Fruit fly (Drosophila melanogaster) whole organism, embryonic: ENCODE measurements around the gene Ptpmeg2.

Experiments
- C15 ChIP-seq: fragments of 200-800 bp; sonication (Bioruptor generic); IDR thresholded peaks from 3 replicates; pipeline ENCODE4 v1.3.6; 2022; ENCODE audit warnings: missing biosample characterization, missing genetic modification characterization
- CG13624 ChIP-seq: fragments of 200-800 bp; sonication (Bioruptor generic); optimal IDR thresholded peaks from 2 replicates; lab custom pipeline; 2016; ENCODE audit warnings: missing biosample characterization, missing genetic modification characterization
- CG14014 ChIP-seq: fragments of 200-800 bp; sonication (Bioruptor generic); IDR thresholded peaks from 2 replicates; pipeline ENCODE4 v1.3.6; 2022; ENCODE audit warnings: missing biosample characterization, missing genetic modification characterization
- CG1529 ChIP-seq: fragments of 200-800 bp; sonication (Bioruptor generic); optimal IDR thresholded peaks from 3 replicates; lab custom pipeline; 2018; ENCODE audit warnings: missing biosample characterization, missing genetic modification characterization
- CG17802 ChIP-seq: fragments of 200-800 bp; sonication (Bioruptor generic); optimal IDR thresholded peaks from 2 replicates; lab custom pipeline; 2018; ENCODE audit warnings: missing biosample characterization, mild to moderate bottlenecking, missing genetic modification characterization, moderate library complexity
- CG1792 ChIP-seq: fragments of 200-800 bp; sonication (Bioruptor generic); optimal IDR thresholded peaks from 2 replicates; lab custom pipeline; 2016; ENCODE audit warnings: missing biosample characterization, missing genetic modification characterization
- CG1832 ChIP-seq: fragments of 200-800 bp; sonication (Bioruptor generic); optimal IDR thresholded peaks from 2 replicates; lab custom pipeline; 2017; ENCODE audit warnings: missing biosample characterization, mild to moderate bottlenecking, missing genetic modification characterization, inconsistent platforms
- CG2875 ChIP-seq: fragments of 200-800 bp; sonication (Bioruptor generic); optimal IDR thresholded peaks from 2 replicates; lab custom pipeline; 2017; ENCODE audit warnings: missing biosample characterization, mild to moderate bottlenecking, missing genetic modification characterization, missing genetic modification reagents
- CG31441 ChIP-seq: fragments of 200-800 bp; sonication (Bioruptor generic); IDR thresholded peaks from 2 replicates; pipeline ENCODE4 v1.3.6; 2022; ENCODE audit warnings: missing biosample characterization, missing genetic modification characterization
- CG34224 ChIP-seq: fragments of 200-800 bp; sonication (Bioruptor generic); IDR thresholded peaks from 3 replicates; pipeline ENCODE4 v1.3.6; 2022; ENCODE audit warnings: missing biosample characterization, missing genetic modification characterization; ENCODE audit not compliant: partially characterized antibody
- CG3838 ChIP-seq: fragments of 200-800 bp; sonication (Bioruptor generic); optimal IDR thresholded peaks from 3 replicates; lab custom pipeline; 2016; ENCODE audit warnings: missing biosample characterization, missing genetic modification characterization
- CG4282 ChIP-seq: fragments of 200-800 bp; sonication (Bioruptor generic); optimal IDR thresholded peaks from 2 replicates; lab custom pipeline; 2016; ENCODE audit warnings: missing biosample characterization, missing genetic modification characterization
- CG4854 ChIP-seq: fragments of 200-800 bp; sonication (Bioruptor generic); optimal IDR thresholded peaks from 2 replicates; lab custom pipeline; 2016; ENCODE audit warnings: missing biosample characterization, missing genetic modification characterization, inconsistent platforms
- CG6791 ChIP-seq: fragments of 200-800 bp; sonication (Bioruptor generic); IDR thresholded peaks from 3 replicates; pipeline ENCODE4 v1.3.6; 2022; ENCODE audit warnings: missing biosample characterization, missing genetic modification characterization; ENCODE audit not compliant: partially characterized antibody
- CG7357 ChIP-seq: fragments of 200-800 bp; sonication (Bioruptor generic); IDR thresholded peaks from 3 replicates; pipeline ENCODE4 v1.3.6; 2022; ENCODE audit warnings: missing biosample characterization, missing genetic modification characterization
- CG7745 ChIP-seq: fragments of 200-800 bp; sonication (Bioruptor generic); optimal IDR thresholded peaks from 2 replicates; lab custom pipeline; 2018; ENCODE audit warnings: missing biosample characterization, mild to moderate bottlenecking, missing genetic modification characterization, moderate library complexity
- CG8089 ChIP-seq: fragments of 200-800 bp; sonication (Bioruptor generic); optimal IDR thresholded peaks from 3 replicates; lab custom pipeline; 2016; ENCODE audit warnings: missing biosample characterization, missing genetic modification characterization
- CG9437 ChIP-seq: fragments of 200-800 bp; sonication (Bioruptor generic); optimal IDR thresholded peaks from 2 replicates; lab custom pipeline; 2018; ENCODE audit warnings: missing biosample characterization, mild to moderate bottlenecking, missing genetic modification characterization
- CG9727 ChIP-seq: fragments of 200-800 bp; sonication (Bioruptor generic); optimal IDR thresholded peaks from 3 replicates; lab custom pipeline; 2017; ENCODE audit warnings: missing biosample characterization, mild to moderate bottlenecking, missing genetic modification characterization
- CG9797 ChIP-seq: fragments of 200-800 bp; sonication (Bioruptor generic); optimal IDR thresholded peaks from 3 replicates; lab custom pipeline; 2018; ENCODE audit warnings: missing biosample characterization, mild to moderate bottlenecking, missing genetic modification characterization
- CHES-1-like ChIP-seq: fragments of 200-800 bp; sonication (Bioruptor generic); optimal IDR thresholded peaks from 2 replicates; lab custom pipeline; 2016; ENCODE audit warnings: missing biosample characterization, missing genetic modification characterization
- D19B ChIP-seq: fragments of 200-800 bp; sonication (Bioruptor generic); optimal IDR thresholded peaks from 2 replicates; lab custom pipeline; 2017; ENCODE audit warnings: missing biosample characterization, mild to moderate bottlenecking, missing genetic modification characterization
- Dp ChIP-seq: fragments of 200-800 bp; sonication (Bioruptor generic); optimal IDR thresholded peaks from 2 replicates; lab custom pipeline; 2018; ENCODE audit warnings: missing biosample characterization, mild to moderate bottlenecking, missing genetic modification characterization, moderate library complexity
- Ets65A ChIP-seq: fragments of 200-800 bp; sonication (Bioruptor generic); peaks from one replicate; lab custom pipeline; 2016; ENCODE audit warnings: missing biosample characterization, missing genetic modification characterization
- HHEX ChIP-seq: fragments of 200-800 bp; sonication (Bioruptor generic); optimal IDR thresholded peaks from 3 replicates; lab custom pipeline; 2017; ENCODE audit warnings: missing biosample characterization, mild to moderate bottlenecking, missing genetic modification characterization, missing genetic modification reagents
- Hr51 ChIP-seq, 2 experiments: fragments of 200-800 bp; sonication (Bioruptor generic); optimal IDR thresholded peaks; 2 replicates in 1 of 2; 3 replicates in 1 of 2; lab custom pipeline; 2016 to 2018; ENCODE audit warnings: missing biosample characterization in 2 of 2, missing genetic modification characterization in 2 of 2, mild to moderate bottlenecking in 1 of 2, moderate library complexity in 1 of 2
- Lim3 ChIP-seq: fragments of 200-800 bp; sonication (Bioruptor generic); IDR thresholded peaks from 2 replicates; pipeline ENCODE4 v1.3.6; 2022; ENCODE audit warnings: missing biosample characterization, missing genetic modification characterization
- Sry-β ChIP-seq: fragments of 200-800 bp; sonication (Bioruptor generic); optimal IDR thresholded peaks from 2 replicates; lab custom pipeline; 2018; ENCODE audit warnings: missing biosample characterization, mild to moderate bottlenecking, missing genetic modification characterization, moderate library complexity
- Taf1 ChIP-seq: fragments of 200-800 bp; sonication (Bioruptor generic); IDR thresholded peaks from 2 replicates; pipeline ENCODE4 v1.3.6; 2022; ENCODE audit warnings: missing biosample characterization, missing genetic modification characterization
- chinmo ChIP-seq: fragments of 200-800 bp; sonication (Bioruptor generic); IDR thresholded peaks from 4 replicates; pipeline ENCODE4 v1.3.6; 2022; ENCODE audit warnings: missing biosample characterization, missing genetic modification characterization; ENCODE audit not compliant: partially characterized antibody
- chn ChIP-seq: fragments of 200-800 bp; sonication (Bioruptor generic); optimal IDR thresholded peaks from 2 replicates; lab custom pipeline; 2016; ENCODE audit warnings: missing biosample characterization, missing genetic modification characterization
- crp ChIP-seq, 2 experiments: fragments of 200-800 bp; sonication (Bioruptor generic); optimal IDR thresholded peaks; 2 replicates in 1 of 2; 3 replicates in 1 of 2; lab custom pipeline; 2017; ENCODE audit warnings: missing biosample characterization in 2 of 2, missing genetic modification characterization in 2 of 2, mild to moderate bottlenecking in 1 of 2, moderate library complexity in 1 of 2
- dpn ChIP-seq, 2 experiments: fragments of 200-800 bp; sonication (Bioruptor generic); optimal IDR thresholded peaks; 3 replicates each; lab custom pipeline; 2016; ENCODE audit warnings: missing biosample characterization in 2 of 2, missing genetic modification characterization in 2 of 2
- eyg ChIP-seq: fragments of 200-800 bp; sonication (Bioruptor generic); optimal IDR thresholded peaks from 3 replicates; lab custom pipeline; 2016; ENCODE audit warnings: missing biosample characterization, missing genetic modification characterization
- fd96Cb ChIP-seq: fragments of 200-800 bp; sonication (Bioruptor generic); optimal IDR thresholded peaks from 2 replicates; lab custom pipeline; 2018; ENCODE audit warnings: missing biosample characterization, mild to moderate bottlenecking, missing genetic modification characterization, moderate library complexity
- gcm2 ChIP-seq: fragments of 200-800 bp; sonication (Bioruptor generic); optimal IDR thresholded peaks from 2 replicates; lab custom pipeline; 2016; ENCODE audit warnings: missing biosample characterization, missing genetic modification characterization
- gsb ChIP-seq: fragments of 200-800 bp; sonication (Bioruptor generic); IDR thresholded peaks from 2 replicates; pipeline ENCODE4 v1.3.6; 2022; ENCODE audit warnings: missing biosample characterization, missing genetic modification characterization
- kah ChIP-seq: fragments of 200-800 bp; sonication (Bioruptor generic); optimal IDR thresholded peaks from 2 replicates; lab custom pipeline; 2018; ENCODE audit warnings: missing biosample characterization, mild to moderate bottlenecking, missing genetic modification characterization
- ken ChIP-seq: fragments of 200-800 bp; sonication (Bioruptor generic); IDR thresholded peaks from 3 replicates; pipeline ENCODE4 v1.3.6; 2022; ENCODE audit warnings: missing biosample characterization, missing genetic modification characterization
- lbe ChIP-seq: fragments of 200-800 bp; sonication (Bioruptor generic); optimal IDR thresholded peaks from 2 replicates; lab custom pipeline; 2016; ENCODE audit warnings: missing biosample characterization, mild to moderate bottlenecking, missing genetic modification characterization
- pan ChIP-seq, 4 experiments: fragments of >200 bp in 3 of 4; fragments of 200-800 bp in 1 of 4; sonication (Bioruptor generic) in 1 of 4; optimal IDR thresholded peaks in 3 of 4; IDR thresholded peaks in 1 of 4; 2 replicates each; pipeline versions ENCODE4 v1.3.6 to Lab custom; 2017 to 2022; ENCODE audit warnings: missing biosample characterization in 2 of 4, missing genetic modification characterization in 2 of 4, mixed read lengths in 1 of 4
- pum ChIP-seq: fragments of 200-800 bp; sonication (Bioruptor generic); optimal IDR thresholded peaks from 2 replicates; lab custom pipeline; 2016; ENCODE audit warnings: missing biosample characterization, missing genetic modification characterization
- ro ChIP-seq: fragments of 200-800 bp; sonication (Bioruptor generic); IDR thresholded peaks from 2 replicates; pipeline ENCODE4 v1.3.6; 2022; ENCODE audit warnings: missing biosample characterization, missing genetic modification characterization
- sima ChIP-seq: fragments of 200-800 bp; sonication (Bioruptor generic); optimal IDR thresholded peaks from 2 replicates; lab custom pipeline; 2016; ENCODE audit warnings: missing biosample characterization, missing genetic modification characterization
- slou ChIP-seq: fragments of 200-800 bp; sonication (Bioruptor generic); optimal IDR thresholded peaks from 3 replicates; lab custom pipeline; 2016; ENCODE audit warnings: missing biosample characterization, missing genetic modification characterization
- stc ChIP-seq: fragments of 200-800 bp; sonication (Bioruptor generic); IDR thresholded peaks from 2 replicates; pipeline ENCODE4 v1.3.6; 2022; ENCODE audit warnings: missing biosample characterization, missing genetic modification characterization
- stwl ChIP-seq: fragments of 200-800 bp; sonication (Bioruptor generic); optimal IDR thresholded peaks from 3 replicates; lab custom pipeline; 2018; ENCODE audit warnings: missing biosample characterization, mild to moderate bottlenecking, missing genetic modification characterization, moderate library complexity
- tio ChIP-seq: fragments of 200-800 bp; sonication (Bioruptor generic); optimal IDR thresholded peaks from 2 replicates; lab custom pipeline; 2017; ENCODE audit warnings: missing biosample characterization, missing genetic modification characterization, inconsistent platforms
- tx ChIP-seq: fragments of 200-800 bp; sonication (Bioruptor generic); optimal IDR thresholded peaks from 2 replicates; lab custom pipeline; 2016; ENCODE audit warnings: missing biosample characterization, missing genetic modification characterization
- usp ChIP-seq: fragments of >200 bp; optimal IDR thresholded peaks from 2 replicates; lab custom pipeline; 2017; ENCODE audit warnings: missing biosample characterization, missing genetic modification characterization
- zen ChIP-seq: fragments of 200-800 bp; sonication (Bioruptor generic); optimal IDR thresholded peaks from 3 replicates; lab custom pipeline; 2018; ENCODE audit warnings: missing biosample characterization, mild to moderate bottlenecking, missing genetic modification characterization, moderate library complexity

Gene Ptpmeg2

dm6 chrX:9664426-9664825 is 5.5 kb upstream of the Ptpmeg2 start (continued):
- TF ChIP-seq gcm2 (GFP tag; lab: Kevin White, UChicago): no peak
- TF ChIP-seq CG17802: peak; percentile 15
- no peak for TF ChIP-seq CG34224 (GFP tag; lab: Robert Waterston, UW)
- no peak for TF ChIP-seq ro (GFP tag; lab: Robert Waterston, UW)
- no peak for TF ChIP-seq eyg
- TF ChIP-seq kah (GFP tag; lab: Kevin White, UChicago): no peak
- TF ChIP-seq usp (GFP tag; lab: Kevin White, UChicago): no peak
- TF ChIP-seq CG6791 (GFP tag; lab: Robert Waterston, UW): no peak
- peak; percentile 22 for TF ChIP-seq CHES-1-like (GFP tag; lab: Kevin White, UChicago)
- TF ChIP-seq CG7357 (GFP tag; lab: Robert Waterston, UW): no peak
- TF ChIP-seq stc (GFP tag; lab: Robert Waterston, UW): peak; percentile 55
- TF ChIP-seq CG1792 (GFP tag; lab: Kevin White, UChicago): peak; percentile 27
- 0 out of 3 replicates have a peak, but pooled peaks have one; percentile 56 for TF ChIP-seq ken (GFP tag; lab: Robert Waterston, UW)
- no peak for TF ChIP-seq stwl (tag; lab: Kevin White, UChicago)
- TF ChIP-seq CG7745: no peak
- peak; percentile 60 for TF ChIP-seq HHEX (GFP tag; lab: Kevin White, UChicago)
- no peak for TF ChIP-seq C15 (GFP tag; lab: Robert Waterston, UW)
- TF ChIP-seq lbe (GFP tag; lab: Kevin White, UChicago): no peak
- peak in 1 of 2 experiments; percentile 36 for TF ChIP-seq dpn (GFP tag; optimal IDR thresholded peaks at IDR 0.05; lab: Kevin White, UChicago)
- TF ChIP-seq tio (GFP tag; lab: Kevin White, UChicago): no peak
- no peak for TF ChIP-seq pum (GFP tag; lab: Kevin White, UChicago)
- TF ChIP-seq Ets65A (GFP tag; lab: Kevin White, UChicago): no peak
- peak; percentile 15 for TF ChIP-seq zen (tag; lab: Kevin White, UChicago)
- no peak for TF ChIP-seq CG3838 (GFP tag; lab: Kevin White, UChicago)
- no peak for TF ChIP-seq CG4854 (GFP tag; lab: Kevin White, UChicago)
- TF ChIP-seq Dp (GFP tag; lab: Kevin White, UChicago): no peak
- no peak for TF ChIP-seq gsb (GFP tag; lab: Robert Waterston, UW)
- TF ChIP-seq Taf1 (GFP tag; lab: Robert Waterston, UW): no peak
- TF ChIP-seq Sry-β (GFP tag; lab: Kevin White, UChicago): no peak
- TF ChIP-seq Hr51 (GFP tag; optimal IDR thresholded peaks at IDR 0.05; lab: Kevin White, UChicago): peak in 1 of 2 experiments; percentile 70
- no peak for TF ChIP-seq pan (optimal IDR thresholded peaks at IDR 0.05; lab: Kevin White, UChicago)
- peak in 1 of 2 experiments; percentile 19 for TF ChIP-seq pan (GFP tag; optimal IDR thresholded peaks at IDR 0.05 in 1 of 2, IDR thresholded peaks at IDR 0.05 in 1 of 2)
- TF ChIP-seq sima (GFP tag; lab: Kevin White, UChicago): no peak
- TF ChIP-seq CG4282 (GFP tag; lab: Kevin White, UChicago): no peak
- TF ChIP-seq CG2875 (GFP tag; lab: Kevin White, UChicago): peak; percentile 44
- peak; percentile 41 for TF ChIP-seq fd96Cb (tag; lab: Kevin White, UChicago)
- TF ChIP-seq CG31441 (GFP tag; lab: Robert Waterston, UW): peak; percentile 52; the same call in 1 of the 2 replicates
- TF ChIP-seq crp (GFP tag; optimal IDR thresholded peaks at IDR 0.05; lab: Kevin White, UChicago): no peak
- peak; percentile 35 for TF ChIP-seq D19B (GFP tag; lab: Kevin White, UChicago)
- no peak for TF ChIP-seq CG13624 (GFP tag; lab: Kevin White, UChicago)
- TF ChIP-seq CG14014 (GFP tag; lab: Robert Waterston, UW): 0 out of 2 replicates have a peak, but pooled peaks have one; percentile 32
- peak; percentile 18 for TF ChIP-seq CG1529 (GFP tag; lab: Kevin White, UChicago)
- no peak for TF ChIP-seq CG9797 (GFP tag; lab: Kevin White, UChicago)
- no peak for TF ChIP-seq Lim3 (GFP tag; lab: Robert Waterston, UW)
- peak; percentile 33 for TF ChIP-seq CG9437 (GFP tag; lab: Kevin White, UChicago)
- TF ChIP-seq CG1832 (GFP tag; lab: Kevin White, UChicago): no peak
- TF ChIP-seq chn (GFP tag; lab: Kevin White, UChicago): no peak
- no peak for TF ChIP-seq slou (GFP tag; lab: Kevin White, UChicago)
- TF ChIP-seq CG9727 (GFP tag; lab: Kevin White, UChicago): no peak
- peak; percentile 25 for TF ChIP-seq CG8089 (GFP tag; lab: Kevin White, UChicago)
- TF ChIP-seq tx: peak; percentile 20
- no peak for TF ChIP-seq chinmo
